Fruit fly (Drosophila melanogaster) whole organism, prepupa: ENCODE results near the gene CG42371.
A peak's percentile ranks its signal among the peaks of the same experiment; 100 is the strongest.

Source experiments
- Blimp-1 ChIP-seq: fragments of 200-800 bp; sonication (Bioruptor generic); optimal IDR thresholded peaks from 3 replicates; lab custom pipeline; 2017; ENCODE audit warnings: missing biosample characterization, missing genetic modification characterization, mild to moderate bottlenecking, moderate library complexity, missing genetic modification reagents
- CG10669 ChIP-seq: fragments of 200-800 bp; sonication (Bioruptor generic); optimal IDR thresholded peaks from 3 replicates; lab custom pipeline; 2018; ENCODE audit warnings: missing biosample characterization, mild to moderate bottlenecking, missing genetic modification characterization, moderate library complexity
- CG11294 ChIP-seq: fragments of 200-800 bp; sonication (Bioruptor generic); IDR thresholded peaks from 2 replicates; pipeline ENCODE4 v1.3.6; 2022; ENCODE audit warnings: missing biosample characterization, missing genetic modification characterization
- CG11762 ChIP-seq: fragments of 200-800 bp; sonication (Bioruptor generic); optimal IDR thresholded peaks from 3 replicates; lab custom pipeline; 2016; ENCODE audit warnings: missing biosample characterization, missing genetic modification characterization; ENCODE audit not compliant: insufficient read depth
- CG11902 ChIP-seq: fragments of 200-800 bp; sonication (Bioruptor generic); optimal IDR thresholded peaks from 3 replicates; lab custom pipeline; 2016; ENCODE audit warnings: missing biosample characterization, missing genetic modification characterization
- CG15336 ChIP-seq: fragments of 200-800 bp; sonication (Bioruptor generic); IDR thresholded peaks from 2 replicates; pipeline ENCODE4 v1.3.6; 2022; ENCODE audit warnings: missing biosample characterization, missing genetic modification characterization
- CG1621 ChIP-seq: fragments of 200-800 bp; sonication (Bioruptor generic); optimal IDR thresholded peaks from 3 replicates; lab custom pipeline; 2018; ENCODE audit warnings: missing biosample characterization, mild to moderate bottlenecking, missing genetic modification characterization
- CG16779 ChIP-seq: fragments of 200-800 bp; sonication (Bioruptor generic); optimal IDR thresholded peaks from 3 replicates; lab custom pipeline; 2017; ENCODE audit warnings: missing biosample characterization, mild to moderate bottlenecking, missing genetic modification characterization
- CG3032 ChIP-seq: fragments of 200-800 bp; optimal IDR thresholded peaks from 2 replicates; lab custom pipeline; 2019; ENCODE audit warnings: missing biosample characterization, mild to moderate bottlenecking, missing genetic modification characterization, moderate library complexity
- CG31627 ChIP-seq: fragments of 200-800 bp; sonication (Bioruptor generic); optimal IDR thresholded peaks from 3 replicates; lab custom pipeline; 2016; ENCODE audit warnings: missing biosample characterization, missing genetic modification characterization
- CG32006 ChIP-seq: fragments of 200-800 bp; sonication (Bioruptor generic); optimal IDR thresholded peaks from 3 replicates; lab custom pipeline; 2017; ENCODE audit warnings: missing biosample characterization, mild to moderate bottlenecking, missing genetic modification characterization
- CG34406 ChIP-seq: fragments of 200-800 bp; sonication (Bioruptor generic); optimal IDR thresholded peaks from 3 replicates; lab custom pipeline; 2016; ENCODE audit warnings: missing biosample characterization, missing genetic modification characterization
- CG3919 ChIP-seq: fragments of 200-800 bp; sonication (Bioruptor generic); optimal IDR thresholded peaks from 3 replicates; lab custom pipeline; 2016; ENCODE audit warnings: missing biosample characterization, missing genetic modification characterization
- CG4318 ChIP-seq: fragments of 200-800 bp; sonication (Bioruptor generic); optimal IDR thresholded peaks from 3 replicates; lab custom pipeline; 2017; ENCODE audit warnings: missing biosample characterization, mild to moderate bottlenecking, missing genetic modification characterization
- CG6276 ChIP-seq: fragments of 200-800 bp; sonication (Bioruptor generic); optimal IDR thresholded peaks from 2 replicates; lab custom pipeline; 2017; ENCODE audit warnings: missing biosample characterization, mild to moderate bottlenecking, missing genetic modification characterization
- CG6792 ChIP-seq: fragments of 200-800 bp; sonication (Bioruptor generic); optimal IDR thresholded peaks from 3 replicates; lab custom pipeline; 2016; ENCODE audit warnings: missing biosample characterization, missing genetic modification characterization
- CG6808 ChIP-seq: fragments of 200-800 bp; sonication (Bioruptor generic); optimal IDR thresholded peaks from 3 replicates; lab custom pipeline; 2017; ENCODE audit warnings: missing biosample characterization, missing genetic modification characterization, mild to moderate bottlenecking, moderate library complexity, missing genetic modification reagents
- CG6854 ChIP-seq: fragments of 200-800 bp; sonication (Bioruptor generic); optimal IDR thresholded peaks from 2 replicates; lab custom pipeline; 2017; ENCODE audit warnings: missing biosample characterization, mild to moderate bottlenecking, missing genetic modification characterization
- CG7368 ChIP-seq: fragments of 200-800 bp; sonication (Bioruptor generic); optimal IDR thresholded peaks from 3 replicates; lab custom pipeline; 2016; ENCODE audit warnings: missing biosample characterization, missing genetic modification characterization
- CG8119 ChIP-seq: fragments of 200-800 bp; sonication (Bioruptor generic); IDR thresholded peaks from 3 replicates; pipeline ENCODE4 v1.3.6; 2022; ENCODE audit warnings: missing biosample characterization, missing genetic modification characterization
- CG8319 ChIP-seq: fragments of 200-800 bp; sonication (Bioruptor generic); optimal IDR thresholded peaks from 3 replicates; lab custom pipeline; 2016; ENCODE audit warnings: missing biosample characterization, missing genetic modification characterization
- CG9139 ChIP-seq: fragments of 200-800 bp; sonication (Bioruptor generic); optimal IDR thresholded peaks from 3 replicates; lab custom pipeline; 2017; ENCODE audit warnings: missing biosample characterization, mild to moderate bottlenecking, missing genetic modification characterization
- Eip75B ChIP-seq: fragments of 200-800 bp; sonication (Bioruptor generic); optimal IDR thresholded peaks from 3 replicates; lab custom pipeline; 2016; ENCODE audit warnings: missing biosample characterization, missing genetic modification characterization
- Eip78C ChIP-seq: fragments of 200-800 bp; sonication (Bioruptor generic); peaks from one replicate; lab custom pipeline; 2016; ENCODE audit warnings: missing biosample characterization, missing genetic modification characterization
- Eip93F ChIP-seq: fragments of 200-800 bp; sonication (Bioruptor generic); optimal IDR thresholded peaks from 2 replicates; lab custom pipeline; 2016; ENCODE audit warnings: missing biosample characterization, mild to moderate bottlenecking, missing genetic modification characterization
- Ets21C ChIP-seq: fragments of 200-800 bp; sonication (Bioruptor generic); optimal IDR thresholded peaks from 3 replicates; lab custom pipeline; 2016; ENCODE audit warnings: missing biosample characterization, missing genetic modification characterization
- Ets96B ChIP-seq: fragments of 200-800 bp; optimal IDR thresholded peaks from 2 replicates; lab custom pipeline; 2019; ENCODE audit warnings: missing biosample characterization, mild to moderate bottlenecking, missing genetic modification characterization, moderate library complexity
- Gug ChIP-seq: fragments of 200-800 bp; sonication (Bioruptor generic); IDR thresholded peaks from 2 replicates; pipeline ENCODE4 v1.3.6; 2022; ENCODE audit warnings: missing biosample characterization, missing genetic modification characterization
- Hr39 ChIP-seq: fragments of 200-800 bp; sonication (Bioruptor generic); optimal IDR thresholded peaks from 2 replicates; lab custom pipeline; 2016; ENCODE audit warnings: missing biosample characterization, missing genetic modification characterization
- Hr4 ChIP-seq: fragments of 200-800 bp; sonication (Bioruptor generic); optimal IDR thresholded peaks from 3 replicates; lab custom pipeline; 2016; ENCODE audit warnings: missing biosample characterization, missing genetic modification characterization
- Lpt ChIP-seq: fragments of 200-800 bp; sonication (Bioruptor generic); optimal IDR thresholded peaks from 3 replicates; lab custom pipeline; 2016; ENCODE audit warnings: missing biosample characterization, missing genetic modification characterization
- OdsH ChIP-seq: fragments of 200-800 bp; sonication (Bioruptor generic); optimal IDR thresholded peaks from 3 replicates; lab custom pipeline; 2016; ENCODE audit warnings: missing biosample characterization, missing genetic modification characterization
- Sox102F ChIP-seq: fragments of 200-800 bp; sonication (Bioruptor generic); optimal IDR thresholded peaks from 2 replicates; lab custom pipeline; 2016; ENCODE audit warnings: missing biosample characterization, mild to moderate bottlenecking, missing genetic modification characterization
- Sox14 ChIP-seq: fragments of 200-800 bp; sonication (Bioruptor generic); optimal IDR thresholded peaks from 3 replicates; lab custom pipeline; 2016; ENCODE audit warnings: missing biosample characterization, missing genetic modification characterization
- Sox15 ChIP-seq: fragments of 200-800 bp; sonication (Bioruptor generic); optimal IDR thresholded peaks from 3 replicates; lab custom pipeline; 2016; ENCODE audit warnings: missing biosample characterization, missing genetic modification characterization
- achi ChIP-seq: fragments of 200-800 bp; sonication (Bioruptor generic); optimal IDR thresholded peaks from 3 replicates; lab custom pipeline; 2016; ENCODE audit warnings: missing biosample characterization, missing genetic modification characterization
- acj6 ChIP-seq: fragments of 200-800 bp; sonication (Bioruptor generic); optimal IDR thresholded peaks from 3 replicates; lab custom pipeline; 2016; ENCODE audit warnings: missing biosample characterization, missing genetic modification characterization
- dsx ChIP-seq: fragments of 200-800 bp; optimal IDR thresholded peaks from 3 replicates; lab custom pipeline; 2019; ENCODE audit warnings: missing biosample characterization, mild to moderate bottlenecking, missing genetic modification characterization, moderate library complexity; ENCODE audit not compliant: poor library complexity, severe bottlenecking
- fd85E ChIP-seq: fragments of 200-800 bp; sonication (Bioruptor generic); optimal IDR thresholded peaks from 3 replicates; lab custom pipeline; 2016; ENCODE audit warnings: missing biosample characterization, missing genetic modification characterization
- fkh ChIP-seq: fragments of 200-800 bp; sonication (Bioruptor generic); optimal IDR thresholded peaks from 3 replicates; lab custom pipeline; 2017; ENCODE audit warnings: missing biosample characterization, mild to moderate bottlenecking, missing genetic modification characterization, moderate library complexity
- lz ChIP-seq: fragments of 200-800 bp; sonication (Bioruptor generic); optimal IDR thresholded peaks from 3 replicates; lab custom pipeline; 2016; ENCODE audit warnings: missing biosample characterization, missing genetic modification characterization
- net ChIP-seq: fragments of 200-800 bp; sonication (Bioruptor generic); optimal IDR thresholded peaks from 3 replicates; lab custom pipeline; 2016; ENCODE audit warnings: missing biosample characterization, missing genetic modification characterization
- pdm3 ChIP-seq: fragments of 200-800 bp; sonication (Bioruptor generic); optimal IDR thresholded peaks from 3 replicates; lab custom pipeline; 2016; ENCODE audit warnings: missing biosample characterization, missing genetic modification characterization
- spab ChIP-seq: fragments of 200-800 bp; sonication (Bioruptor generic); optimal IDR thresholded peaks from 2 replicates; lab custom pipeline; 2017; ENCODE audit warnings: missing biosample characterization, mild to moderate bottlenecking, missing genetic modification characterization, missing genetic modification reagents
- svp ChIP-seq: fragments of 200-800 bp; sonication (Bioruptor generic); peaks from one replicate; lab custom pipeline; 2016; ENCODE audit warnings: missing biosample characterization, missing genetic modification characterization
- topi ChIP-seq: fragments of 200-800 bp; sonication (Bioruptor generic); optimal IDR thresholded peaks from 3 replicates; lab custom pipeline; 2016; ENCODE audit warnings: missing biosample characterization, missing genetic modification characterization
- vri ChIP-seq: fragments of 200-800 bp; sonication (Bioruptor generic); optimal IDR thresholded peaks from 3 replicates; lab custom pipeline; 2016; ENCODE audit warnings: missing biosample characterization, mild to moderate bottlenecking, missing genetic modification characterization

CG42371 gene

dm6 chr2L:2189100-2189499, 27.9 kb downstream of the CG42371 start (continued):
- peak; percentile 53 for TF ChIP-seq Hr4 (GFP tag; lab: Kevin White, UChicago)
- peak; percentile 60 for TF ChIP-seq CG8319 (GFP tag; lab: Kevin White, UChicago)
- TF ChIP-seq CG34406 = peak; percentile 56
- TF ChIP-seq CG8119 (GFP tag; lab: Robert Waterston, UW) = peak; percentile 73
- peak; percentile 51 for TF ChIP-seq CG7368 (GFP tag; lab: Kevin White, UChicago)
- TF ChIP-seq CG3919 (GFP tag; lab: Kevin White, UChicago) = peak; percentile 81
- peak; percentile 53 for TF ChIP-seq CG10669 (GFP tag; lab: Kevin White, UChicago)
- peak; percentile 68 for TF ChIP-seq CG6854 (GFP tag; lab: Kevin White, UChicago)

dm6 chr2L:2187411-2187810, 29.6 kb downstream of the CG42371 start:
- TF ChIP-seq Lpt (GFP tag; lab: Kevin White, UChicago) = no peak
- TF ChIP-seq CG6792 = no peak

dm6 chr2L:2185373-2185772, 31.7 kb downstream of the CG42371 start:
- TF ChIP-seq CG1621 (tag; lab: Kevin White, UChicago) = no peak
- peak; percentile 66 for TF ChIP-seq CG6276 (GFP tag; lab: Kevin White, UChicago)
- TF ChIP-seq Sox14 (GFP tag; lab: Kevin White, UChicago) = peak; percentile 42
- peak; percentile 29 for TF ChIP-seq topi (GFP tag; lab: Kevin White, UChicago)
- TF ChIP-seq acj6 (GFP tag; lab: Kevin White, UChicago) = peak; percentile 29
- no peak for TF ChIP-seq Lpt (GFP tag; lab: Kevin White, UChicago)
- TF ChIP-seq fkh = no peak
- peak; percentile 87 for TF ChIP-seq Eip78C (GFP tag; lab: Kevin White, UChicago)
- TF ChIP-seq svp (GFP tag; lab: Kevin White, UChicago) = peak; percentile 62
- TF ChIP-seq Eip93F (GFP tag; lab: Kevin White, UChicago) = no peak
- peak; percentile 53 for TF ChIP-seq CG34406
- TF ChIP-seq CG6792 = peak; percentile 54
- TF ChIP-seq CG3919 (GFP tag; lab: Kevin White, UChicago) = peak; percentile 40
- 0 out of 2 replicates have a peak, but pooled peaks have one; percentile 12 for TF ChIP-seq Gug (GFP tag; lab: Robert Waterston, UW)
- no peak for TF ChIP-seq CG6854 (GFP tag; lab: Kevin White, UChicago)
- no peak for TF ChIP-seq CG6808 (GFP tag; lab: Kevin White, UChicago)
- TF ChIP-seq achi (GFP tag; lab: Kevin White, UChicago) = peak; percentile 57
- TF ChIP-seq CG11902 (GFP tag; lab: Kevin White, UChicago) = peak; percentile 33
- no peak for TF ChIP-seq vri (GFP tag; lab: Kevin White, UChicago)
- TF ChIP-seq pdm3 = peak; percentile 48
- no peak for TF ChIP-seq net (GFP tag; lab: Kevin White, UChicago)
- no peak for TF ChIP-seq Blimp-1
- TF ChIP-seq CG3032 (tag; lab: Kevin White, UChicago) = no peak
- no peak for TF ChIP-seq CG9139 (GFP tag; lab: Kevin White, UChicago)
- peak; percentile 20 for TF ChIP-seq Sox102F (GFP tag; lab: Kevin White, UChicago)
- peak; percentile 39 for TF ChIP-seq Eip75B (GFP tag; lab: Kevin White, UChicago)
- peak; percentile 47 for TF ChIP-seq Hr4 (GFP tag; lab: Kevin White, UChicago)
- TF ChIP-seq Ets96B = no peak
- no peak for TF ChIP-seq CG16779 (tag; lab: Kevin White, UChicago)
- peak; percentile 8 for TF ChIP-seq CG7368 (GFP tag; lab: Kevin White, UChicago)
- TF ChIP-seq CG11762 (GFP tag; lab: Kevin White, UChicago) = peak; percentile 2
- no peak for TF ChIP-seq Sox15
- peak; percentile 69 for TF ChIP-seq CG8119 (GFP tag; lab: Robert Waterston, UW)
- TF ChIP-seq lz (GFP tag; lab: Kevin White, UChicago) = peak; percentile 36
- TF ChIP-seq spab (GFP tag; lab: Kevin White, UChicago) = no peak
- TF ChIP-seq CG31627 = peak; percentile 14
- TF ChIP-seq fd85E = no peak
- peak; percentile 64 for TF ChIP-seq OdsH (GFP tag; lab: Kevin White, UChicago)
- TF ChIP-seq CG32006 (GFP tag; lab: Kevin White, UChicago) = peak; percentile 87
- 0 out of 2 replicates have a peak, but pooled peaks have one; percentile 27 for TF ChIP-seq CG11294 (GFP tag; lab: Robert Waterston, UW)
- TF ChIP-seq dsx (GFP tag; lab: Kevin White, UChicago) = no peak
- peak; percentile 6 for TF ChIP-seq Ets21C (GFP tag; lab: Kevin White, UChicago)
- peak; percentile 19 for TF ChIP-seq Hr39 (GFP tag; lab: Kevin White, UChicago)
- TF ChIP-seq CG15336 (GFP tag; lab: Robert Waterston, UW) = peak; percentile 45; the same call in 1 of the 2 replicates
- TF ChIP-seq CG4318 = peak; percentile 67
